Worm (Caenorhabditis elegans) whole organism, mixed stage, embryonic: ENCODE results near the gene srg-29.

Source experiments
- M03D4.4 ChIP-seq: sonication (generic microtip); optimal IDR thresholded peaks from 2 replicates; lab custom pipeline; 2017; ENCODE audit warnings: mild to moderate bottlenecking, missing genetic modification characterization, missing compliant biosample characterization
- bed-3 ChIP-seq: fragments of 200-800 bp; sonication (Bioruptor generic); optimal IDR thresholded peaks from 3 replicates; lab custom pipeline; 2018; ENCODE audit warnings: mild to moderate bottlenecking, missing genetic modification characterization, moderate library complexity, missing compliant biosample characterization
- blmp-1 ChIP-seq: fragments of 150-350 bp; optimal IDR thresholded peaks from 2 replicates; lab custom pipeline; 2014; ENCODE audit warnings: missing biosample characterization, missing genetic modification characterization
- ceh-39 ChIP-seq: fragments of 150-350 bp; optimal IDR thresholded peaks from 2 replicates; lab custom pipeline; 2014; ENCODE audit warnings: missing biosample characterization, missing genetic modification characterization
- ceh-43 ChIP-seq: fragments of 200-800 bp; sonication (Bioruptor generic); optimal IDR thresholded peaks from 2 replicates; lab custom pipeline; 2018; ENCODE audit warnings: mild to moderate bottlenecking, missing genetic modification characterization, moderate library complexity, missing compliant biosample characterization
- ceh-83 ChIP-seq: fragments of 200-800 bp; sonication (Bioruptor generic); optimal IDR thresholded peaks from 2 replicates; lab custom pipeline; 2018; ENCODE audit warnings: mild to moderate bottlenecking, missing genetic modification characterization, missing compliant biosample characterization
- ces-1 ChIP-seq: fragments of 150-350 bp; optimal IDR thresholded peaks from 2 replicates; lab custom pipeline; 2014; ENCODE audit warnings: missing biosample characterization, missing genetic modification reagents, missing genetic modification characterization
- cnd-1 ChIP-seq: fragments of 200-800 bp; sonication (Bioruptor generic); optimal IDR thresholded peaks from 2 replicates; lab custom pipeline; 2018; ENCODE audit warnings: mild to moderate bottlenecking, missing genetic modification characterization, missing compliant biosample characterization
- elt-1 ChIP-seq: sonication (generic microtip); optimal IDR thresholded peaks from 2 replicates; lab custom pipeline; 2017; ENCODE audit warnings: missing genetic modification characterization, mild to moderate bottlenecking, missing compliant biosample characterization, antibody characterized with exemption, moderate library complexity, borderline replicate concordance; ENCODE audit not compliant: insufficient read depth
- elt-3 ChIP-seq: fragments of 150-350 bp; optimal IDR thresholded peaks from 2 replicates; lab custom pipeline; 2014; ENCODE audit warnings: missing biosample characterization, missing genetic modification characterization
- ham-2 ChIP-seq: fragments of 200-800 bp; sonication (Bioruptor generic); optimal IDR thresholded peaks from 2 replicates; lab custom pipeline; 2018; ENCODE audit warnings: mild to moderate bottlenecking, missing genetic modification characterization, missing compliant biosample characterization
- hlh-1 ChIP-seq: fragments of 150-350 bp; optimal IDR thresholded peaks from 2 replicates; lab custom pipeline; 2014; ENCODE audit warnings: missing biosample characterization, missing genetic modification reagents, missing genetic modification characterization
- lin-13 ChIP-seq: fragments of 150-350 bp; optimal IDR thresholded peaks from 2 replicates; lab custom pipeline; 2014; ENCODE audit warnings: missing biosample characterization, missing genetic modification characterization
- lin-32 ChIP-seq: fragments of 200-800 bp; sonication (Bioruptor generic); optimal IDR thresholded peaks from 2 replicates; lab custom pipeline; 2018; ENCODE audit warnings: mild to moderate bottlenecking, missing genetic modification characterization, missing compliant biosample characterization
- lsy-2 ChIP-seq: fragments of 150-350 bp; optimal IDR thresholded peaks from 2 replicates; lab custom pipeline; 2014; ENCODE audit warnings: missing biosample characterization, missing genetic modification characterization
- nhr-12 ChIP-seq: fragments of 150-350 bp; optimal IDR thresholded peaks from 2 replicates; lab custom pipeline; 2014; ENCODE audit warnings: missing biosample characterization, missing genetic modification characterization
- nhr-237 ChIP-seq: fragments of 150-350 bp; optimal IDR thresholded peaks from 2 replicates; lab custom pipeline; 2014; ENCODE audit warnings: missing biosample characterization, missing genetic modification characterization
- nhr-76 ChIP-seq: sonication (generic microtip); optimal IDR thresholded peaks from 2 replicates; lab custom pipeline; 2017; ENCODE audit warnings: missing biosample characterization, missing genetic modification characterization
- pha-4 ChIP-seq: fragments of 150-350 bp; optimal IDR thresholded peaks from 2 replicates; lab custom pipeline; 2018; ENCODE audit warnings: missing biosample characterization, missing genetic modification reagents, missing genetic modification characterization
- sem-2 ChIP-seq: fragments of 200-800 bp; sonication (Bioruptor generic); optimal IDR thresholded peaks from 2 replicates; lab custom pipeline; 2018; ENCODE audit warnings: mild to moderate bottlenecking, missing genetic modification characterization, missing compliant biosample characterization
- snpc-4 ChIP-seq: fragments of 150-350 bp; optimal IDR thresholded peaks from 2 replicates; lab custom pipeline; 2014; ENCODE audit warnings: missing biosample characterization, missing genetic modification characterization
- sptf-1 ChIP-seq: sonication (generic microtip); optimal IDR thresholded peaks from 2 replicates; lab custom pipeline; 2017; ENCODE audit warnings: mild to moderate bottlenecking, missing genetic modification characterization, moderate library complexity, missing compliant biosample characterization
- tbx-8 ChIP-seq: fragments of 200-800 bp; sonication (Bioruptor generic); optimal IDR thresholded peaks from 2 replicates; lab custom pipeline; 2018; ENCODE audit warnings: mild to moderate bottlenecking, missing genetic modification characterization, moderate library complexity, missing compliant biosample characterization
- unc-120 ChIP-seq: sonication (generic microtip); optimal IDR thresholded peaks from 2 replicates; lab custom pipeline; 2017; ENCODE audit warnings: missing genetic modification characterization, missing compliant biosample characterization; ENCODE audit not compliant: poor library complexity, severe bottlenecking
- unc-39 ChIP-seq: fragments of 150-350 bp; optimal IDR thresholded peaks from 2 replicates; lab custom pipeline; 2014; ENCODE audit warnings: missing biosample characterization, missing genetic modification characterization
- unc-62 ChIP-seq: fragments of 150-350 bp; optimal IDR thresholded peaks from 2 replicates; lab custom pipeline; 2014; ENCODE audit warnings: missing biosample characterization, missing genetic modification reagents, missing genetic modification characterization
- zip-8 ChIP-seq: fragments of 150-350 bp; optimal IDR thresholded peaks from 2 replicates; lab custom pipeline; 2014; ENCODE audit warnings: missing biosample characterization, missing genetic modification characterization
- ztf-11 ChIP-seq: fragments of 150-350 bp; optimal IDR thresholded peaks from 2 replicates; lab custom pipeline; 2014; ENCODE audit warnings: missing biosample characterization, missing genetic modification characterization

Gene srg-29

ce11 chrV:5318349-5318748, 18.6 kb upstream of the srg-29 start:
- TF ChIP-seq unc-62 (GFP tag; lab: Kevin White, UChicago) (peak; percentile 80), ceh-83 (GFP tag; lab: Kevin White, UChicago) (no peak), hlh-1 (tag; lab: Kevin White, UChicago) (peak; percentile 41), ceh-43 (GFP tag; lab: Kevin White, UChicago) (no peak), M03D4.4 (tag; lab: Kevin White, UChicago) (no peak)

- TF ChIP-seq bed-3 (GFP tag; lab: Kevin White, UChicago) (no peak), ceh-39 (tag; lab: Kevin White, UChicago) (no peak), ceh-83 (GFP tag; lab: Kevin White, UChicago) (no peak), lin-13 (no peak), lsy-2 (no peak), nhr-12 (tag; lab: Kevin White, UChicago) (no peak), tbx-8 (GFP tag; lab: Kevin White, UChicago) (no peak), cnd-1 (tag; lab: Kevin White, UChicago) (no peak), unc-120 (no peak), lin-32 (GFP tag; lab: Kevin White, UChicago) (no peak), unc-62 (GFP tag; lab: Kevin White, UChicago) (no peak), snpc-4 (tag; lab: Kevin White, UChicago) (no peak), ceh-43 (GFP tag; lab: Kevin White, UChicago) (no peak), elt-3 (tag; lab: Kevin White, UChicago) (no peak), ztf-11 (tag; lab: Kevin White, UChicago) (no peak)
- TF ChIP-seq, all 35 proteins: peak for 0
Measured at ce11 chrV:5319477-5319876, 17.5 kb upstream of the srg-29 start, which contains the start of gene ceh-34. Gene ceh-34 (minus strand): TSS chrV:5319577.

ce11 chrV:5322815-5323214, 14.2 kb upstream of the srg-29 start:
- TF ChIP-seq unc-39 = no peak
- no peak for TF ChIP-seq hlh-1 (tag; lab: Kevin White, UChicago)
- TF ChIP-seq ceh-39 (tag; lab: Kevin White, UChicago) = no peak
- no peak for TF ChIP-seq blmp-1
- no peak for TF ChIP-seq sptf-1
- no peak for TF ChIP-seq lin-13
- no peak for TF ChIP-seq nhr-76 (tag; lab: Kevin White, UChicago)

- TF ChIP-seq zip-8 (tag; lab: Kevin White, UChicago) (peak; percentile 32), ces-1 (GFP tag; lab: Kevin White, UChicago) (no peak), sem-2 (GFP tag; lab: Kevin White, UChicago) (no peak)
Measured at ce11 chrV:5324566-5324965, 12.4 kb upstream of the srg-29 start, which contains the start of gene ceh-33. Gene ceh-33 (minus strand): TSS chrV:5324666.

ce11 chrV:5328314-5328713, 8.7 kb upstream of the srg-29 start, which contains the start of gene C10G8.8:
Gene C10G8.8 (minus strand): TSS chrV:5328414.
- TF ChIP-seq ceh-83 (GFP tag; lab: Kevin White, UChicago) (no peak), ces-1 (GFP tag; lab: Kevin White, UChicago) (no peak), tbx-8 (GFP tag; lab: Kevin White, UChicago) (no peak), ham-2 (no peak)
- TF ChIP-seq, all 35 proteins: peak for 0

- TF ChIP-seq unc-120 (peak; percentile 55), sptf-1 (peak; percentile 63), unc-39 (no peak)
- TF ChIP-seq, all 35 proteins: peak for 2
Measured at ce11 chrV:5329677-5330266, 7.2 kb upstream of the srg-29 start.

ce11 chrV:5330967-5331366, 6.0 kb upstream of the srg-29 start, which contains the start of gene srg-26:
Gene srg-26 (plus strand): TSS chrV:5331267.
- TF ChIP-seq unc-39 (no peak), ztf-11 (tag; lab: Kevin White, UChicago) (no peak), nhr-12 (tag; lab: Kevin White, UChicago) (no peak), pha-4 (no peak), nhr-237 (no peak), lin-13 (no peak), elt-1 (tag; lab: Kevin White, UChicago) (no peak), hlh-1 (tag; lab: Kevin White, UChicago) (no peak), ham-2 (no peak), sem-2 (GFP tag; lab: Kevin White, UChicago) (no peak)
